Worm (Caenorhabditis elegans) whole organism, L3 larva: ENCODE results near the gene ufl-1.

Experiments
- ZK546.5 ChIP-seq: sonication (generic microtip); optimal IDR thresholded peaks from 2 replicates; lab custom pipeline; 2017; ENCODE audit warnings: missing biosample characterization, missing genetic modification characterization
- aly-2 ChIP-seq: fragments of 150-350 bp; optimal IDR thresholded peaks from 2 replicates; lab custom pipeline; 2014; ENCODE audit warnings: missing biosample characterization, missing genetic modification characterization
- elt-1 ChIP-seq: fragments of 150-350 bp; optimal IDR thresholded peaks from 2 replicates; lab custom pipeline; 2014; ENCODE audit warnings: missing biosample characterization, missing genetic modification characterization
- lin-39 ChIP-seq: fragments of 150-350 bp; optimal IDR thresholded peaks from 2 replicates; lab custom pipeline; 2018; ENCODE audit warnings: missing biosample characterization, missing genetic modification reagents, missing genetic modification characterization
- nhr-76 ChIP-seq: fragments of 150-350 bp; sonication (generic microtip); optimal IDR thresholded peaks from 5 replicates; lab custom pipeline; 2014; ENCODE audit warnings: missing biosample characterization, missing genetic modification characterization
- pqm-1 ChIP-seq: fragments of 150-350 bp; optimal IDR thresholded peaks from 2 replicates; lab custom pipeline; 2017; ENCODE audit warnings: missing biosample characterization, missing genetic modification characterization, inconsistent platforms
- snpc-4 ChIP-seq: fragments of 150-350 bp; optimal IDR thresholded peaks from 2 replicates; lab custom pipeline; 2014; ENCODE audit warnings: missing biosample characterization, missing genetic modification characterization
- unc-39 ChIP-seq: sonication (generic microtip); optimal IDR thresholded peaks from 4 replicates; lab custom pipeline; 2017; ENCODE audit warnings: missing biosample characterization, missing genetic modification characterization
- unc-62 ChIP-seq: fragments of 150-350 bp; sonication (generic microtip); optimal IDR thresholded peaks from 4 replicates; lab custom pipeline; 2014; ENCODE audit warnings: missing biosample characterization, missing genetic modification reagents, missing genetic modification characterization
- zag-1 ChIP-seq: fragments of 150-350 bp; optimal IDR thresholded peaks from 2 replicates; lab custom pipeline; 2014; ENCODE audit warnings: missing biosample characterization, missing genetic modification characterization
- ztf-11 ChIP-seq: fragments of 150-350 bp; optimal IDR thresholded peaks from 2 replicates; lab custom pipeline; 2014; ENCODE audit warnings: missing biosample characterization, missing genetic modification characterization

- TF ChIP-seq nhr-76 (no peak), pqm-1 (tag; lab: Kevin White, UChicago) (no peak), elt-1 (tag; lab: Kevin White, UChicago) (no peak), ztf-11 (tag; lab: Kevin White, UChicago) (no peak), ZK546.5 (tag; lab: Kevin White, UChicago) (no peak), snpc-4 (tag; lab: Kevin White, UChicago) (no peak), aly-2 (tag; lab: Kevin White, UChicago) (no peak), unc-62 (GFP tag; lab: Kevin White, UChicago) (no peak), zag-1 (tag; lab: Kevin White, UChicago) (no peak), unc-39 (no peak), lin-39 (tag; lab: Kevin White, UChicago) (no peak)
Measured at ce11 chrIV:7036790-7037189, at the start of gene ufl-1.
